Fruit fly (Drosophila melanogaster) whole organism, adult: Measurements from ENCODE around the gene Vha100-4.
A peak's percentile ranks its signal among the peaks of the same experiment; 100 is the strongest.

ENCODE experiments used
- CG11617 ChIP-seq: fragments of 200-800 bp; sonication (Bioruptor generic); optimal IDR thresholded peaks from 2 replicates; lab custom pipeline; 2017; ENCODE audit warnings: mild to moderate bottlenecking, missing biosample characterization, missing genetic modification reagents, missing genetic modification characterization
- CG12768 ChIP-seq: fragments of 200-800 bp; sonication (Bioruptor generic); optimal IDR thresholded peaks from 2 replicates; lab custom pipeline; 2017; ENCODE audit warnings: missing biosample characterization, missing genetic modification characterization, mild to moderate bottlenecking, moderate library complexity, missing genetic modification reagents
- CG1620 ChIP-seq: fragments of 200-800 bp; sonication (Bioruptor generic); optimal IDR thresholded peaks from 2 replicates; lab custom pipeline; 2016; ENCODE audit warnings: missing biosample characterization, missing genetic modification characterization
- CG7045 ChIP-seq: fragments of 200-800 bp; sonication (Bioruptor generic); optimal IDR thresholded peaks from 2 replicates; lab custom pipeline; 2017; ENCODE audit warnings: missing biosample characterization, mild to moderate bottlenecking, missing genetic modification characterization
- Crg-1 ChIP-seq: fragments of 200-800 bp; sonication (Bioruptor generic); optimal IDR thresholded peaks from 2 replicates; lab custom pipeline; 2016; ENCODE audit warnings: missing biosample characterization, missing genetic modification characterization
- Mnt ChIP-seq: fragments of 200-800 bp; sonication (Bioruptor generic); optimal IDR thresholded peaks from 2 replicates; lab custom pipeline; 2016; ENCODE audit warnings: missing biosample characterization, mild to moderate bottlenecking, missing genetic modification characterization
- bab1 ChIP-seq: fragments of 200-800 bp; sonication (Bioruptor generic); optimal IDR thresholded peaks from 3 replicates; lab custom pipeline; 2019; ENCODE audit warnings: missing biosample characterization, mild to moderate bottlenecking, missing genetic modification characterization, moderate library complexity
- cic ChIP-seq: fragments of 200-800 bp; sonication (Bioruptor generic); optimal IDR thresholded peaks from 2 replicates; lab custom pipeline; 2017; ENCODE audit warnings: missing biosample characterization, mild to moderate bottlenecking, missing genetic modification characterization, moderate library complexity
- kay ChIP-seq: fragments of 200-800 bp; sonication (Bioruptor generic); peaks from one replicate; lab custom pipeline; 2016; ENCODE audit warnings: missing biosample characterization, missing genetic modification characterization, borderline replicate concordance
- ovo ChIP-seq: fragments of 200-800 bp; sonication (Bioruptor generic); optimal IDR thresholded peaks from 2 replicates; lab custom pipeline; 2016; ENCODE audit warnings: missing biosample characterization, missing genetic modification characterization

- no peak for TF ChIP-seq CG7045 (GFP tag; lab: Kevin White, UChicago)
- TF ChIP-seq CG1620 (GFP tag; lab: Kevin White, UChicago) = no peak
- TF ChIP-seq kay = no peak
- peak; percentile 52 for TF ChIP-seq bab1 (GFP tag; lab: Kevin White, UChicago)
- no peak for TF ChIP-seq Mnt (GFP tag; lab: Kevin White, UChicago)
- TF ChIP-seq CG11617 (GFP tag; lab: Kevin White, UChicago) = no peak
- no peak for TF ChIP-seq Crg-1
- TF ChIP-seq cic = no peak
- no peak for TF ChIP-seq ovo (GFP tag; lab: Kevin White, UChicago)
- no peak for TF ChIP-seq CG12768 (GFP tag; lab: Kevin White, UChicago)
Measured at dm6 chr3R:18381014-18381512, 8.5 kb downstream of the Vha100-4 start, which contains the start of gene CG7675.
